Worm (Caenorhabditis elegans) whole organism, late embryonic: ENCODE data around the gene R12B2.2.

ENCODE experiments used
- C08G9.2 ChIP-seq: sonication (generic microtip); optimal IDR thresholded peaks from 2 replicates; lab custom pipeline; 2016; ENCODE audit warnings: mild to moderate bottlenecking, missing genetic modification characterization, moderate library complexity, missing compliant biosample characterization
- K09A11.1 ChIP-seq: sonication (generic microtip); optimal IDR thresholded peaks from 2 replicates; lab custom pipeline; 2017; ENCODE audit warnings: antibody characterized with exemption, mild to moderate bottlenecking, missing genetic modification characterization, missing compliant biosample characterization; ENCODE audit not compliant: insufficient read depth
- ceh-14 ChIP-seq: sonication (generic microtip); optimal IDR thresholded peaks from 2 replicates; lab custom pipeline; 2016; ENCODE audit warnings: missing genotype, missing genetic modification characterization, missing compliant biosample characterization
- ceh-2 ChIP-seq: sonication (generic microtip); optimal IDR thresholded peaks from 2 replicates; lab custom pipeline; 2016; ENCODE audit warnings: missing genotype, missing genetic modification characterization, missing compliant biosample characterization
- ceh-24 ChIP-seq: sonication (generic microtip); optimal IDR thresholded peaks from 2 replicates; lab custom pipeline; 2016; ENCODE audit warnings: mild to moderate bottlenecking, missing genetic modification characterization, missing compliant biosample characterization
- ceh-31 ChIP-seq: sonication (generic microtip); optimal IDR thresholded peaks from 2 replicates; lab custom pipeline; 2016; ENCODE audit warnings: missing genetic modification characterization, missing compliant biosample characterization
- ceh-45 ChIP-seq: fragments of 200-800 bp; sonication (Bioruptor generic); IDR thresholded peaks from 2 replicates; pipeline ENCODE4 v1.3.6; 2022; ENCODE audit warnings: missing genetic modification reagents, missing genetic modification characterization, missing compliant biosample characterization
- ceh-48 ChIP-seq: sonication (generic microtip); optimal IDR thresholded peaks from 2 replicates; lab custom pipeline; 2016; ENCODE audit warnings: missing genetic modification characterization, inconsistent platforms, missing compliant biosample characterization
- ceh-6 ChIP-seq: fragments of 200-800 bp; sonication (Bioruptor generic); optimal IDR thresholded peaks from 2 replicates; lab custom pipeline; 2018; ENCODE audit warnings: mild to moderate bottlenecking, missing genetic modification characterization, missing compliant biosample characterization
- che-1 ChIP-seq: sonication (generic microtip); optimal IDR thresholded peaks from 2 replicates; lab custom pipeline; 2016; ENCODE audit warnings: mild to moderate bottlenecking, missing genetic modification characterization, missing compliant biosample characterization
- elt-4 ChIP-seq: sonication (generic microtip); optimal IDR thresholded peaks from 2 replicates; lab custom pipeline; 2016; ENCODE audit warnings: missing genetic modification characterization, missing compliant biosample characterization
- eyg-1 ChIP-seq: sonication (generic microtip); optimal IDR thresholded peaks from 2 replicates; lab custom pipeline; 2016; ENCODE audit warnings: missing genotype, missing genetic modification characterization, missing compliant biosample characterization
- gmeb-2 ChIP-seq: sonication (generic microtip); optimal IDR thresholded peaks from 2 replicates; lab custom pipeline; 2016; ENCODE audit warnings: missing genetic modification characterization, inconsistent platforms, missing compliant biosample characterization
- hlh-13 ChIP-seq: fragments of 200-800 bp; sonication (Bioruptor generic); optimal IDR thresholded peaks from 2 replicates; lab custom pipeline; 2018; ENCODE audit warnings: mild to moderate bottlenecking, missing genetic modification characterization, missing compliant biosample characterization
- hlh-15 ChIP-seq: sonication (generic microtip); optimal IDR thresholded peaks from 2 replicates; lab custom pipeline; 2016; ENCODE audit warnings: missing genetic modification characterization, missing compliant biosample characterization
- mec-3 ChIP-seq: sonication (generic microtip); optimal IDR thresholded peaks from 2 replicates; lab custom pipeline; 2016; ENCODE audit warnings: borderline replicate concordance, missing genetic modification characterization, missing compliant biosample characterization
- nfya-1 ChIP-seq: sonication (generic microtip); optimal IDR thresholded peaks from 2 replicates; lab custom pipeline; 2017; ENCODE audit warnings: missing genetic modification characterization, mild to moderate bottlenecking, missing compliant biosample characterization, antibody characterized with exemption, moderate library complexity
- nhr-11 ChIP-seq: fragments of 150-350 bp; optimal IDR thresholded peaks from 2 replicates; lab custom pipeline; 2014; ENCODE audit warnings: missing biosample characterization, missing genetic modification characterization
- nhr-232 ChIP-seq: sonication (generic microtip); optimal IDR thresholded peaks from 2 replicates; lab custom pipeline; 2016; ENCODE audit warnings: missing genetic modification characterization, missing compliant biosample characterization
- npax-4 ChIP-seq: sonication (generic microtip); optimal IDR thresholded peaks from 2 replicates; lab custom pipeline; 2016; ENCODE audit warnings: missing genetic modification characterization, missing compliant biosample characterization
- pag-3 ChIP-seq: sonication (generic microtip); optimal IDR thresholded peaks from 2 replicates; lab custom pipeline; 2016; ENCODE audit warnings: missing compliant biosample characterization, missing genetic modification characterization, borderline replicate concordance
- pax-1 ChIP-seq: fragments of 150-350 bp; optimal IDR thresholded peaks from 2 replicates; lab custom pipeline; 2014; ENCODE audit warnings: missing biosample characterization, missing genetic modification characterization
- pros-1 ChIP-seq: fragments of 150-350 bp; optimal IDR thresholded peaks from 2 replicates; lab custom pipeline; 2014; ENCODE audit warnings: missing biosample characterization, missing genetic modification reagents, missing genetic modification characterization
- rnt-1 ChIP-seq: sonication (generic microtip); optimal IDR thresholded peaks from 2 replicates; lab custom pipeline; 2016; ENCODE audit warnings: missing genetic modification characterization, missing compliant biosample characterization
- sdc-2 ChIP-seq: sonication (generic microtip); optimal IDR thresholded peaks from 2 replicates; lab custom pipeline; 2016; ENCODE audit warnings: missing genotype, missing genetic modification characterization, missing compliant biosample characterization
- sox-2 ChIP-seq: fragments of 200-800 bp; sonication (Bioruptor generic); IDR thresholded peaks from 2 replicates; pipeline ENCODE4 v1.3.6; 2022; ENCODE audit warnings: missing genetic modification reagents, missing genetic modification characterization, missing compliant biosample characterization
- syd-9 ChIP-seq: sonication (generic microtip); optimal IDR thresholded peaks from 2 replicates; lab custom pipeline; 2016; ENCODE audit warnings: mild to moderate bottlenecking, missing genetic modification characterization, moderate library complexity, missing compliant biosample characterization
- unc-86 ChIP-seq: sonication (generic microtip); optimal IDR thresholded peaks from 2 replicates; lab custom pipeline; 2016; ENCODE audit warnings: missing genetic modification characterization, missing compliant biosample characterization
- zip-5 ChIP-seq: sonication (generic microtip); optimal IDR thresholded peaks from 2 replicates; lab custom pipeline; 2016; ENCODE audit warnings: missing genetic modification characterization, missing compliant biosample characterization

Gene R12B2.2

ce11 chrIII:5855637-5856179 lies 48.9 kb downstream of the R12B2.2 start, which contains the start of the genes cct-6 and alh-9 (continued):
- TF ChIP-seq zip-5: no peak
- no peak for TF ChIP-seq nhr-11
- TF ChIP-seq gmeb-2 (tag; lab: Kevin White, UChicago): no peak
- no peak for TF ChIP-seq che-1
- TF ChIP-seq sdc-2 (tag; lab: Kevin White, UChicago): no peak
- no peak for TF ChIP-seq C08G9.2 (tag; lab: Kevin White, UChicago)
- TF ChIP-seq npax-4: no peak
- no peak for TF ChIP-seq nhr-232 (tag; lab: Kevin White, UChicago)
- TF ChIP-seq pag-3 (tag; lab: Kevin White, UChicago): no peak
- no peak for TF ChIP-seq ceh-14 (tag; lab: Kevin White, UChicago)
- TF ChIP-seq ceh-2 (tag; lab: Kevin White, UChicago): no peak
- TF ChIP-seq hlh-15 (tag; lab: Kevin White, UChicago): no peak
- TF ChIP-seq syd-9 (tag; lab: Kevin White, UChicago): no peak
- TF ChIP-seq ceh-24 (tag; lab: Kevin White, UChicago): no peak
- no peak for TF ChIP-seq elt-4 (tag; lab: Kevin White, UChicago)
- peak; percentile 59 for TF ChIP-seq ceh-31
- TF ChIP-seq eyg-1 (tag; lab: Kevin White, UChicago): no peak
- no peak for TF ChIP-seq ceh-48 (tag; lab: Kevin White, UChicago)
- TF ChIP-seq nfya-1 (tag; lab: Kevin White, UChicago): peak; percentile 76
- no peak for TF ChIP-seq ceh-6 (GFP tag; lab: Kevin White, UChicago)
- no peak for TF ChIP-seq hlh-13 (GFP tag; lab: Kevin White, UChicago)
- TF ChIP-seq K09A11.1 (tag; lab: Kevin White, UChicago): no peak
- no peak for TF ChIP-seq sox-2 (GFP tag; lab: Robert Waterston, UW)
- peak; percentile 26 for TF ChIP-seq unc-86 (tag; lab: Kevin White, UChicago)
- no peak for TF ChIP-seq ceh-45 (GFP tag; lab: Robert Waterston, UW)
- TF ChIP-seq pros-1 (tag; lab: Kevin White, UChicago): no peak
- TF ChIP-seq rnt-1 (tag; lab: Kevin White, UChicago): no peak
- TF ChIP-seq mec-3: no peak
- peak; percentile 82 for TF ChIP-seq pax-1 (tag; lab: Kevin White, UChicago)
